Fruit fly (Drosophila melanogaster): ENCODE results near the gene ND-39.

DNA sequence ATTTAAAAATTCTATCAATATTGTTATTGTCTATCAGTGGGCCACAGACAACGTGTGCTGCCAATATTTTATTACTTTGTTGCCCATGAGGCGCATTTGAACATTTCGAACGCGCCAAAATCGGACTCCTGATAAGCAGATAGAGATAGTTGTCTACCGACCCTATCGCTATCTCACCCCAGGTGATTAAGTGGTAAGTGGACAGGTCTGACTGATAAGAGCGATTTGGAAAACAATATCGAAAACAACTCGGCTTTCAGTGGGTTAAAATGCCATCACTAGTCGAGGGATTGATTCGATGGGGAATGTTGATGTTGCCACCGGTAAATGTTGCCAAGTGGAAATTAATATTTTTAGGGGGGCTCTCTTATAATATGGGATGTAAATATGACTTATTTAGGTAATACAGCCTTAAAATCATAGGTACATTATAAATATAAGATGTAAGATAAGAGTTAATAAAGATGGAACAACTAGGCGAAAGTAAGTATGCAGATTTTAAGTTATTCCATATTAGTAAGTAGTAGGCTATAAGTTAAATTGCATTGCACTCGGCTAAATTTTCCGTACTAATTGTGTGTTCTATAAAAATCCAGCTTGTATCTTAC, at the start of gene ND-39:
- TF ChIP-seq pan (optimal IDR thresholded peaks at IDR 0.05): no peak
- no peak for TF ChIP-seq CG8478 (optimal IDR thresholded peaks at IDR 0.05)
- TF ChIP-seq Dll (optimal IDR thresholded peaks at IDR 0.05): no peak
- no peak for TF ChIP-seq EcR (GFP tag; optimal IDR thresholded peaks at IDR 0.05)

Measured in whole organism.